Worm (Caenorhabditis elegans) whole organism, midembryonic: ENCODE results near the gene srsx-35.

ENCODE experiments used
- klf-2 ChIP-seq: fragments of 200-800 bp; sonication (Bioruptor generic); conservative IDR thresholded peaks from 2 replicates; pipeline ENCODE4 v1.3.6; 2022; ENCODE audit warnings: missing genetic modification reagents, missing genetic modification characterization, missing compliant biosample characterization
- ref-1 ChIP-seq: fragments of 200-800 bp; sonication (Bioruptor generic); conservative IDR thresholded peaks from 2 replicates; pipeline ENCODE4 v1.3.6; 2022; ENCODE audit warnings: missing genetic modification reagents, missing genetic modification characterization, missing compliant biosample characterization
- tab-1 ChIP-seq: fragments of 200-800 bp; sonication (Bioruptor generic); IDR thresholded peaks from 2 replicates; pipeline ENCODE4 v1.3.6; 2022; ENCODE audit warnings: missing genetic modification characterization, missing compliant biosample characterization
- ztf-23 ChIP-seq: fragments of 200-800 bp; sonication (Bioruptor generic); IDR thresholded peaks from 2 replicates; pipeline ENCODE4 v1.3.6; 2022; ENCODE audit warnings: missing genetic modification reagents, missing genetic modification characterization, missing compliant biosample characterization

DNA sequence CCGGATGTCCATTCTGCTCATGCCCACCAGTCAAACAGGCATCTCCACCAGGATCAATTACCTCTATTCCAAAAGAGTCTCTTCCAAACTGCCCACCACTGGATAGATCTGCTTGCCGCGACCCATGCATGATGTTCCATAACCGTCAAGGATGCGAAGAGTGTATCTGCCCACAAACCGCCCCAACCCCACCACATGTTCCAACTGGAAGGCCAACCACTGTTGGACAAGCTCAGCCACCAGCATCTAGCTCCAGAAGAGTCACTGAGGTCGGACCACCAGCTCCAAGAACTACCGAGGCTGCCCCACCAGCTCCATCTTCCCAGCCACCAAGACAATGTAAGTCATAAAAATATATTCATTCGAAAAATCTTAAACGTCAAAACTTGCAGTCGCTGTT, 10.6 kb upstream of the srsx-35 start:
- no peak for TF ChIP-seq ztf-23
- TF ChIP-seq tab-1 (GFP tag; lab: Robert Waterston, UW): no peak
- TF ChIP-seq klf-2 (GFP tag; lab: Robert Waterston, UW): no peak
- no peak for TF ChIP-seq ref-1 (GFP tag; lab: Robert Waterston, UW)
